Worm (Caenorhabditis elegans): Measurements from ENCODE around the gene ZK1098.12.

ce11 chrIII:9526851-9527250 lies 18.1 kb upstream of the ZK1098.12 start, which contains the start of gene ZK1098.6:
- TF ChIP-seq nhr-77 (tag; optimal IDR thresholded peaks at IDR 0.05) (no peak), fos-1 (tag; optimal IDR thresholded peaks at IDR 0.05) (no peak), nhr-11 (tag; optimal IDR thresholded peaks at IDR 0.05) (no peak), crh-2 (tag; optimal IDR thresholded peaks at IDR 0.05) (no peak), mdl-1 (tag; optimal IDR thresholded peaks at IDR 0.05) (no peak), ama-1 (optimal IDR thresholded peaks at IDR 0.05) (no peak), unc-55 (GFP tag; optimal IDR thresholded peaks at IDR 0.05) (no peak), elt-1 (tag; optimal IDR thresholded peaks at IDR 0.05) (no peak), blmp-1 (tag; optimal IDR thresholded peaks at IDR 0.05; ENCODE audit: insufficient read depth) (no peak)
